Fruit fly (Drosophila melanogaster) whole organism, embryonic: ENCODE data around the gene CG11560.
A peak's percentile ranks its signal among the peaks of the same experiment; 100 is the strongest.

Experiments
- Atf-2 ChIP-seq: fragments of 200-800 bp; sonication (Bioruptor generic); optimal IDR thresholded peaks from 2 replicates; lab custom pipeline; 2016; ENCODE audit warnings: missing biosample characterization, missing genetic modification characterization
- Atf6 ChIP-seq: fragments of 200-800 bp; sonication (Bioruptor generic); IDR thresholded peaks from 2 replicates; pipeline ENCODE4 v1.3.6; 2022; ENCODE audit warnings: missing biosample characterization, missing genetic modification characterization
- B-H1 ChIP-seq: fragments of 200-800 bp; sonication (Bioruptor generic); IDR thresholded peaks from 3 replicates; pipeline ENCODE4 v1.3.6; 2022; ENCODE audit warnings: missing biosample characterization, missing genetic modification characterization
- BEAF-32 ChIP-seq: fragments of 200-800 bp; sonication (Bioruptor generic); optimal IDR thresholded peaks from 3 replicates; lab custom pipeline; 2017; ENCODE audit warnings: missing biosample characterization, missing genetic modification characterization, mild to moderate bottlenecking, moderate library complexity, missing genetic modification reagents
- CG10274 ChIP-seq: fragments of 200-800 bp; sonication (Bioruptor generic); optimal IDR thresholded peaks from 3 replicates; lab custom pipeline; 2017; ENCODE audit warnings: missing biosample characterization, mild to moderate bottlenecking, missing genetic modification characterization
- CG12104 ChIP-seq: fragments of 200-800 bp; sonication (Bioruptor generic); optimal IDR thresholded peaks from 3 replicates; lab custom pipeline; 2016; ENCODE audit warnings: missing biosample characterization, missing genetic modification characterization
- CG12391 ChIP-seq: fragments of 200-800 bp; sonication (Bioruptor generic); optimal IDR thresholded peaks from 3 replicates; lab custom pipeline; 2018; ENCODE audit warnings: missing biosample characterization, mild to moderate bottlenecking, missing genetic modification characterization, moderate library complexity
- CG12744 ChIP-seq: fragments of 200-800 bp; sonication (Bioruptor generic); optimal IDR thresholded peaks from 2 replicates; lab custom pipeline; 2016; ENCODE audit warnings: missing biosample characterization, missing genetic modification characterization
- CG14965 ChIP-seq: fragments of 200-800 bp; sonication (Bioruptor generic); optimal IDR thresholded peaks from 2 replicates; lab custom pipeline; 2016; ENCODE audit warnings: missing biosample characterization, missing genetic modification characterization, borderline replicate concordance
- CG1529 ChIP-seq: fragments of 200-800 bp; sonication (Bioruptor generic); optimal IDR thresholded peaks from 3 replicates; lab custom pipeline; 2018; ENCODE audit warnings: missing biosample characterization, missing genetic modification characterization
- CG43689 ChIP-seq: fragments of 200-800 bp; sonication (Bioruptor generic); IDR thresholded peaks from 2 replicates; pipeline ENCODE4 v1.3.6; 2022; ENCODE audit warnings: missing biosample characterization, missing genetic modification characterization
- CG5245 ChIP-seq: fragments of 200-800 bp; sonication (Bioruptor generic); optimal IDR thresholded peaks from 3 replicates; lab custom pipeline; 2016; ENCODE audit warnings: missing biosample characterization, missing genetic modification characterization
- CG6765 ChIP-seq: fragments of 200-800 bp; sonication (Bioruptor generic); optimal IDR thresholded peaks from 3 replicates; lab custom pipeline; 2017; ENCODE audit warnings: missing biosample characterization, mild to moderate bottlenecking, missing genetic modification characterization
- CG7556 ChIP-seq: fragments of 200-800 bp; sonication (Bioruptor generic); optimal IDR thresholded peaks from 2 replicates; lab custom pipeline; 2017; ENCODE audit warnings: missing biosample characterization, mild to moderate bottlenecking, missing genetic modification characterization
- CG8089 ChIP-seq: fragments of 200-800 bp; sonication (Bioruptor generic); optimal IDR thresholded peaks from 3 replicates; lab custom pipeline; 2016; ENCODE audit warnings: missing biosample characterization, missing genetic modification characterization
- CG9609 ChIP-seq: fragments of 200-800 bp; sonication (Bioruptor generic); optimal IDR thresholded peaks from 3 replicates; lab custom pipeline; 2016; ENCODE audit warnings: missing biosample characterization, missing genetic modification characterization
- CrebB ChIP-seq: fragments of 200-800 bp; sonication (Bioruptor generic); optimal IDR thresholded peaks from 3 replicates; lab custom pipeline; 2018; ENCODE audit warnings: missing biosample characterization, mild to moderate bottlenecking, missing genetic modification characterization
- D19A ChIP-seq: fragments of 200-800 bp; optimal IDR thresholded peaks from 3 replicates; lab custom pipeline; 2019; ENCODE audit warnings: missing biosample characterization, mild to moderate bottlenecking, missing genetic modification characterization, moderate library complexity
- D19B ChIP-seq: fragments of 200-800 bp; sonication (Bioruptor generic); optimal IDR thresholded peaks from 2 replicates; lab custom pipeline; 2017; ENCODE audit warnings: missing biosample characterization, mild to moderate bottlenecking, missing genetic modification characterization
- Doc3 ChIP-seq: fragments of 200-800 bp; sonication (Bioruptor generic); IDR thresholded peaks from 3 replicates; pipeline ENCODE4 v1.3.6; 2022; ENCODE audit warnings: missing biosample characterization, missing genetic modification characterization; ENCODE audit not compliant: partially characterized antibody
- Dref ChIP-seq: fragments of 200-800 bp; sonication (Bioruptor generic); IDR thresholded peaks from 2 replicates; pipeline ENCODE4 v1.3.6; 2022; ENCODE audit warnings: missing biosample characterization, missing genetic modification characterization
- Ets65A ChIP-seq: fragments of 200-800 bp; sonication (Bioruptor generic); peaks from one replicate; lab custom pipeline; 2016; ENCODE audit warnings: missing biosample characterization, missing genetic modification characterization
- GATAe ChIP-seq: fragments of 200-800 bp; sonication (Bioruptor generic); conservative IDR thresholded peaks from 2 replicates; pipeline ENCODE4 v1.3.6; 2022; ENCODE audit warnings: missing biosample characterization, missing genetic modification characterization
- Jarid2 ChIP-seq: fragments of 200-800 bp; sonication (Bioruptor generic); optimal IDR thresholded peaks from 3 replicates; lab custom pipeline; 2017; ENCODE audit warnings: mild to moderate bottlenecking, missing biosample characterization, missing genetic modification reagents, missing genetic modification characterization
- MBD-R2 ChIP-seq: fragments of 200-800 bp; sonication (Bioruptor generic); IDR thresholded peaks from 2 replicates; pipeline ENCODE4 v1.3.6; 2022; ENCODE audit warnings: missing biosample characterization, missing genetic modification characterization
- Myb ChIP-seq: fragments of 200-800 bp; sonication (Bioruptor generic); optimal IDR thresholded peaks from 2 replicates; lab custom pipeline; 2016; ENCODE audit warnings: missing biosample characterization, missing genetic modification characterization
- NC2α ChIP-seq: fragments of 200-800 bp; sonication (Bioruptor generic); optimal IDR thresholded peaks from 2 replicates; lab custom pipeline; 2016; ENCODE audit warnings: missing biosample characterization, missing genetic modification characterization
- Nf-YA ChIP-seq: fragments of 200-800 bp; sonication (Bioruptor generic); IDR thresholded peaks from 2 replicates; pipeline ENCODE4 v1.3.6; 2022; ENCODE audit warnings: missing biosample characterization, missing genetic modification characterization
- Oaz ChIP-seq: fragments of 200-800 bp; sonication (Bioruptor generic); IDR thresholded peaks from 2 replicates; pipeline ENCODE4 v1.3.6; 2022; ENCODE audit warnings: missing biosample characterization, missing genetic modification characterization
- Pdp1 ChIP-seq, 2 experiments: fragments of 200-800 bp; sonication (Bioruptor generic); optimal IDR thresholded peaks; 3 replicates each; lab custom pipeline; 2016; ENCODE audit warnings: missing biosample characterization in 2 of 2, missing genetic modification characterization in 2 of 2, mild to moderate bottlenecking in 1 of 2, moderate library complexity in 1 of 2
- Usf ChIP-seq: fragments of 200-800 bp; sonication (Bioruptor generic); optimal IDR thresholded peaks from 2 replicates; lab custom pipeline; 2017; ENCODE audit warnings: missing genotype, missing biosample characterization, missing genetic modification characterization
- abd-A ChIP-seq: fragments of 200-800 bp; sonication (Bioruptor generic); optimal IDR thresholded peaks from 3 replicates; lab custom pipeline; 2019; ENCODE audit warnings: missing biosample characterization, mild to moderate bottlenecking, missing genetic modification characterization, moderate library complexity
- croc ChIP-seq: fragments of 200-800 bp; sonication (Bioruptor generic); conservative IDR thresholded peaks from 3 replicates; pipeline ENCODE4 v1.3.6; 2022; ENCODE audit warnings: missing biosample characterization, missing genetic modification characterization
- dan ChIP-seq: fragments of 200-800 bp; sonication (Bioruptor generic); IDR thresholded peaks from 2 replicates; pipeline ENCODE4 v1.3.6; 2022; ENCODE audit warnings: missing biosample characterization, missing genetic modification characterization
- fd96Cb ChIP-seq: fragments of 200-800 bp; sonication (Bioruptor generic); optimal IDR thresholded peaks from 2 replicates; lab custom pipeline; 2018; ENCODE audit warnings: missing biosample characterization, mild to moderate bottlenecking, missing genetic modification characterization, moderate library complexity
- fru ChIP-seq: fragments of >200 bp; optimal IDR thresholded peaks from 2 replicates; lab custom pipeline; 2017
- gcm ChIP-seq: fragments of 200-800 bp; sonication (Bioruptor generic); optimal IDR thresholded peaks from 2 replicates; lab custom pipeline; 2019; ENCODE audit warnings: missing biosample characterization, mild to moderate bottlenecking, missing genetic modification characterization, moderate library complexity
- h ChIP-seq: fragments of >200 bp; optimal IDR thresholded peaks from 2 replicates; lab custom pipeline; 2017
- her ChIP-seq: fragments of 200-800 bp; sonication (Bioruptor generic); optimal IDR thresholded peaks from 2 replicates; lab custom pipeline; 2016; ENCODE audit warnings: missing biosample characterization, missing genetic modification characterization
- inv ChIP-seq: fragments of 200-800 bp; sonication (Bioruptor generic); IDR thresholded peaks from 2 replicates; pipeline ENCODE4 v1.3.6; 2022; ENCODE audit warnings: missing biosample characterization, missing genetic modification characterization; ENCODE audit not compliant: partially characterized antibody
- jigr1 ChIP-seq: fragments of 200-800 bp; sonication (Bioruptor generic); IDR thresholded peaks from 3 replicates; pipeline ENCODE4 v1.3.6; 2022; ENCODE audit warnings: missing biosample characterization, missing genetic modification characterization
- nau ChIP-seq: fragments of 200-800 bp; sonication (Bioruptor generic); optimal IDR thresholded peaks from 3 replicates; lab custom pipeline; 2017; ENCODE audit warnings: missing biosample characterization, mild to moderate bottlenecking, missing genetic modification characterization, missing genetic modification reagents
- p53 ChIP-seq: fragments of 200-800 bp; sonication (Bioruptor generic); optimal IDR thresholded peaks from 2 replicates; lab custom pipeline; 2016; ENCODE audit warnings: missing biosample characterization, missing genetic modification characterization
- peb ChIP-seq: fragments of 200-800 bp; sonication (Bioruptor generic); IDR thresholded peaks from 2 replicates; pipeline ENCODE4 v1.3.6; 2022; ENCODE audit warnings: missing biosample characterization, missing genetic modification characterization
- ranshi ChIP-seq: fragments of 200-800 bp; sonication (Bioruptor generic); IDR thresholded peaks from 2 replicates; pipeline ENCODE4 v1.3.6; 2022; ENCODE audit warnings: missing biosample characterization, missing genetic modification characterization
- schlank ChIP-seq: fragments of 200-800 bp; sonication (Bioruptor generic); optimal IDR thresholded peaks from 2 replicates; lab custom pipeline; 2018; ENCODE audit warnings: missing biosample characterization, mild to moderate bottlenecking, missing genetic modification characterization
- sd ChIP-seq: fragments of 200-800 bp; sonication (Bioruptor generic); optimal IDR thresholded peaks from 3 replicates; lab custom pipeline; 2018; ENCODE audit warnings: missing biosample characterization, mild to moderate bottlenecking, missing genetic modification characterization, moderate library complexity
- sisA ChIP-seq: fragments of 200-800 bp; sonication (Bioruptor generic); IDR thresholded peaks from 2 replicates; pipeline ENCODE4 v1.3.6; 2022; ENCODE audit warnings: missing biosample characterization, missing genetic modification characterization
- unpg ChIP-seq: fragments of 200-800 bp; sonication (Bioruptor generic); optimal IDR thresholded peaks from 3 replicates; lab custom pipeline; 2018; ENCODE audit warnings: missing biosample characterization, mild to moderate bottlenecking, missing genetic modification characterization, moderate library complexity
- vvl ChIP-seq: fragments of 200-800 bp; sonication (Bioruptor generic); IDR thresholded peaks from 2 replicates; pipeline ENCODE4 v1.3.6; 2022; ENCODE audit warnings: missing biosample characterization, missing genetic modification characterization
- zfh1 ChIP-seq: fragments of 200-800 bp; sonication (Bioruptor generic); IDR thresholded peaks from 3 replicates; pipeline ENCODE4 v1.3.6; 2022; ENCODE audit warnings: missing biosample characterization, missing genetic modification characterization

CG11560 gene

DNA sequence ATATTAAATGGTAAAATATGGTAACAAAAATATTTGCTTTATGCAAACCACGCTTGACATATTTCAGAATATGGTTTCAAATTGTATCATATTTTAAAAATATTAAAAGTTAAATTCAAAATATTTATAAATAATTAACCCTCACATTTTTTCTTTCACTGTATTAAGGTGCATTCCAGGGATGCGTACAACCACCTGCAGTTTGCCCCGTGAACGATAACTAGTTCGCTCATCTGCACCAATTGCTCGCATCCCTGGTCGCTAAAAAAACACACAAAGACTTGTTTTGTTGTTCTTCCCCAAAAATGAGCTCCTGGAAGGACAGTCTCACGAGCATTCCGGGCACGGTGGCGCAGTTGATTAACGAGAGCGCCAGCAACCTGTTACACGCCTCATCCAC, 12.1 kb downstream of the CG11560 start, which contains the start of gene DEF8 (continued):
- TF ChIP-seq CG10274 (GFP tag; lab: Kevin White, UChicago) (no peak), CG12744 (no peak), zfh1 (GFP tag; lab: Robert Waterston, UW) (peak; percentile 85), Dref (peak; percentile 55), fd96Cb (tag; lab: Kevin White, UChicago) (peak; percentile 83), jigr1 (GFP tag; lab: Robert Waterston, UW) (no peak), ranshi (GFP tag; lab: Robert Waterston, UW) (peak; percentile 91), fru (lab: Kevin White, UChicago) (no peak)

- no peak for TF ChIP-seq CG9609 (GFP tag; lab: Kevin White, UChicago)
- TF ChIP-seq vvl, result peak; percentile 89
- TF ChIP-seq CG14965 (GFP tag; lab: Kevin White, UChicago), result no peak
- no peak for TF ChIP-seq peb (GFP tag; lab: Robert Waterston, UW)
- no peak for TF ChIP-seq croc (GFP tag; lab: Robert Waterston, UW)
- peak; percentile 80 for TF ChIP-seq BEAF-32
- TF ChIP-seq unpg (GFP tag; lab: Kevin White, UChicago), result peak; percentile 73
- peak; percentile 4 for TF ChIP-seq CrebB (tag; lab: Kevin White, UChicago)
- no peak for TF ChIP-seq nau
- TF ChIP-seq fd96Cb (tag; lab: Kevin White, UChicago), result peak; percentile 62
- TF ChIP-seq NC2α, result no peak
- TF ChIP-seq Myb (GFP tag; lab: Kevin White, UChicago), result peak; percentile 9
- TF ChIP-seq sisA (GFP tag; lab: Robert Waterston, UW), result peak; percentile 41; the same call in 1 of the 2 replicates
- peak; percentile 21; the same call in 1 of the 2 replicates for TF ChIP-seq Nf-YA (GFP tag; lab: Robert Waterston, UW)
- TF ChIP-seq D19A (tag; lab: Kevin White, UChicago), result peak; percentile 65
- no peak for TF ChIP-seq D19B
- no peak for TF ChIP-seq CG43689 (GFP tag; lab: Robert Waterston, UW)
- no peak for TF ChIP-seq Ets65A (GFP tag; lab: Kevin White, UChicago)
- TF ChIP-seq inv, result peak; percentile 79
- no peak for TF ChIP-seq dan (GFP tag; lab: Robert Waterston, UW)
- TF ChIP-seq schlank (tag; lab: Kevin White, UChicago), result no peak
- TF ChIP-seq h, result no peak
- peak; percentile 88 for TF ChIP-seq Doc3
- TF ChIP-seq Jarid2, result no peak
- no peak for TF ChIP-seq ranshi (GFP tag; lab: Robert Waterston, UW)
- TF ChIP-seq CG1529 (GFP tag; lab: Kevin White, UChicago), result no peak
- TF ChIP-seq gcm (GFP tag; lab: Kevin White, UChicago), result peak; percentile 56
- peak; percentile 78 for TF ChIP-seq MBD-R2 (GFP tag; lab: Robert Waterston, UW)
- TF ChIP-seq CG12391 (tag; lab: Kevin White, UChicago), result peak; percentile 78
- TF ChIP-seq CG5245 (GFP tag; lab: Kevin White, UChicago), result no peak
- peak; percentile 61; the same call in 1 of the 2 replicates for TF ChIP-seq Atf6 (GFP tag; lab: Robert Waterston, UW)
- no peak for TF ChIP-seq B-H1 (GFP tag; lab: Robert Waterston, UW)
- TF ChIP-seq abd-A (tag; lab: Kevin White, UChicago), result no peak
- TF ChIP-seq Usf (GFP tag; lab: Kevin White, UChicago), result no peak
- TF ChIP-seq CG12104 (GFP tag; lab: Kevin White, UChicago), result peak; percentile 39
- peak; percentile 52 for TF ChIP-seq CG7556
- no peak for TF ChIP-seq Atf-2 (GFP tag; lab: Kevin White, UChicago)
- no peak for TF ChIP-seq CG8089 (GFP tag; lab: Kevin White, UChicago)
- TF ChIP-seq Pdp1 (GFP tag; optimal IDR thresholded peaks at IDR 0.05; lab: Kevin White, UChicago), result peak in 1 of 2 experiments; percentile 28
- TF ChIP-seq GATAe (GFP tag; lab: Robert Waterston, UW), result 0 out of 2 replicates have a peak, but pooled peaks have one; percentile 28
- no peak for TF ChIP-seq her
- no peak for TF ChIP-seq p53 (GFP tag; lab: Kevin White, UChicago)
- TF ChIP-seq CG6765 (GFP tag; lab: Kevin White, UChicago), result no peak
- peak; percentile 41; the same call in 1 of the 2 replicates for TF ChIP-seq Oaz (GFP tag; lab: Robert Waterston, UW)
- no peak for TF ChIP-seq sd (tag; lab: Kevin White, UChicago)
Observed at dm6 chr3L:12136630-12137029, 16.8 kb downstream of the CG11560 start, which contains the start of the genes CG5645 and Atg12. Gene CG5645 (minus strand): TSS chr3L:12136706. Gene Atg12 (plus strand): TSS chr3L:12136967.
